4 fruit fly cellular contexts compared by ENCODE assay signal in genomic region chr2L:865851-866250, dm6.
TF ChIP-seq lines count a peak whose summit lies in the region.

No protein-coding gene starts in this region.

TF ChIP-seq in whole organism, adult, 20 proteins besides CTCF, POLR2A, EP300 and RAD21 (continued from another document):
- TF ChIP-seq ovo (GFP tag; optimal IDR thresholded peaks at IDR 0.05; lab: Kevin White, UChicago) (peak; percentile 93), tj (GFP tag; optimal IDR thresholded peaks at IDR 0.05; lab: Kevin White, UChicago) (peak; percentile 86)
TF ChIP-seq in whole organism, adult: peak in this region for 18.

TF ChIP-seq in whole organism, embryonic, 481 proteins besides CTCF, POLR2A, EP300 and RAD21 (continued from another document and continues in another):
- TF ChIP-seq CG18011 (GFP tag; optimal IDR thresholded peaks at IDR 0.05; lab: Kevin White, UChicago) (peak; percentile 71), z (GFP tag; IDR thresholded peaks at IDR 0.05; lab: Robert Waterston, UW) (peak; percentile 71; the same call in 2 of the 3 replicates), Hr51 (GFP tag; optimal IDR thresholded peaks at IDR 0.05; lab: Kevin White, UChicago) (peak; percentile 94 to 97), Bgb (GFP tag; IDR thresholded peaks at IDR 0.05; lab: Robert Waterston, UW; ENCODE audit: partially characterized antibody) (no peak), Spps (tag; optimal IDR thresholded peaks at IDR 0.05; lab: Kevin White, UChicago) (peak; percentile 92), mld (GFP tag; IDR thresholded peaks at IDR 0.05; lab: Robert Waterston, UW; ENCODE audit: partially characterized antibody) (no peak), GATAe (GFP tag; conservative IDR thresholded peaks at IDR 0.05; lab: Robert Waterston, UW) (peak; percentile 56), CG3163 (GFP tag; optimal IDR thresholded peaks at IDR 0.05; lab: Kevin White, UChicago) (peak; percentile 70), caup (GFP tag; optimal IDR thresholded peaks at IDR 0.05; lab: Kevin White, UChicago; ENCODE audit: severe bottlenecking) (peak; percentile 95), croc (GFP tag; conservative IDR thresholded peaks at IDR 0.05; lab: Robert Waterston, UW) (peak; percentile 88), mirr (GFP tag; optimal IDR thresholded peaks at IDR 0.05; lab: Kevin White, UChicago) (peak; percentile 77), CG16863 (GFP tag; optimal IDR thresholded peaks at IDR 0.05; lab: Kevin White, UChicago) (peak; percentile 96), tx (GFP tag; optimal IDR thresholded peaks at IDR 0.05; lab: Kevin White, UChicago) (peak; percentile 93), az2 (GFP tag; optimal IDR thresholded peaks at IDR 0.05; lab: Kevin White, UChicago) (peak; percentile 96), Drgx (GFP tag; IDR thresholded peaks at IDR 0.05; lab: Robert Waterston, UW) (peak; percentile 98), CG10321 (GFP tag; IDR thresholded peaks at IDR 0.05; lab: Robert Waterston, UW) (peak; percentile 79), chn (GFP tag; optimal IDR thresholded peaks at IDR 0.05; lab: Kevin White, UChicago) (peak; percentile 97), CG7963 (GFP tag; IDR thresholded peaks at IDR 0.05; lab: Robert Waterston, UW; ENCODE audit: partially characterized antibody) (no peak), Hr3 (GFP tag; optimal IDR thresholded peaks at IDR 0.05; lab: Kevin White, UChicago) (peak; percentile 95), CG4282 (GFP tag; optimal IDR thresholded peaks at IDR 0.05; lab: Kevin White, UChicago) (peak; percentile 81), ci (GFP tag; IDR thresholded peaks at IDR 0.05; lab: Robert Waterston, UW) (peak; percentile 98), CG6272 (GFP tag; IDR thresholded peaks at IDR 0.05; lab: Robert Waterston, UW) (peak; percentile 92), CG10543 (GFP tag; optimal IDR thresholded peaks at IDR 0.05; lab: Kevin White, UChicago) (peak; percentile 85), sens (GFP tag; lab: Kevin White, UChicago) (peak; percentile 99), E2f2 (GFP tag; IDR thresholded peaks at IDR 0.05; lab: Robert Waterston, UW) (peak; percentile 75), CG16779 (GFP tag; IDR thresholded peaks at IDR 0.05; lab: Robert Waterston, UW) (peak; percentile 95), CG13424 (tag; optimal IDR thresholded peaks at IDR 0.05; lab: Kevin White, UChicago) (peak; percentile 96), CG2120 (GFP tag; optimal IDR thresholded peaks at IDR 0.05; lab: Kevin White, UChicago) (peak; percentile 97), Bteb2 (GFP tag; optimal IDR thresholded peaks at IDR 0.05; lab: Kevin White, UChicago) (peak; percentile 94), hkb (optimal IDR thresholded peaks at IDR 0.05; lab: Kevin White, UChicago) (peak; percentile 7), hkb (GFP tag; IDR thresholded peaks at IDR 0.05; lab: Robert Waterston, UW) (peak; percentile 97), ems (GFP tag; optimal IDR thresholded peaks at IDR 0.05; lab: Kevin White, UChicago) (peak; percentile 91), CG14050 (GFP tag; IDR thresholded peaks at IDR 0.05; lab: Robert Waterston, UW) (peak; percentile 96), ac (GFP tag; optimal IDR thresholded peaks at IDR 0.05; lab: Kevin White, UChicago) (peak; percentile 84), CG3838 (GFP tag; optimal IDR thresholded peaks at IDR 0.05; lab: Kevin White, UChicago) (peak; percentile 88), CG18619 (GFP tag; optimal IDR thresholded peaks at IDR 0.05; lab: Kevin White, UChicago) (peak; percentile 96), oc (tag; optimal IDR thresholded peaks at IDR 0.05; lab: Kevin White, UChicago) (peak; percentile 97), Hey (tag; optimal IDR thresholded peaks at IDR 0.05; lab: Kevin White, UChicago) (peak; percentile 78), tgo (GFP tag; IDR thresholded peaks at IDR 0.05; lab: Robert Waterston, UW) (peak; percentile 96), jigr1 (GFP tag; IDR thresholded peaks at IDR 0.05; lab: Robert Waterston, UW) (peak; percentile 89), CG7786 (GFP tag; optimal IDR thresholded peaks at IDR 0.05; lab: Kevin White, UChicago) (peak; percentile 94), tap (tag; optimal IDR thresholded peaks at IDR 0.05; lab: Kevin White, UChicago) (peak; percentile 97)

TF ChIP-seq in whole organism, prepupa, 60 proteins besides CTCF, POLR2A, EP300 and RAD21 (continued from another document):
- TF ChIP-seq Hr39 (GFP tag; optimal IDR thresholded peaks at IDR 0.05; lab: Kevin White, UChicago) (peak; percentile 97), Blimp-1 (GFP tag; optimal IDR thresholded peaks at IDR 0.05; lab: Kevin White, UChicago) (peak; percentile 90), Met (GFP tag; optimal IDR thresholded peaks at IDR 0.05; lab: Kevin White, UChicago) (peak; percentile 98), topi (GFP tag; optimal IDR thresholded peaks at IDR 0.05; lab: Kevin White, UChicago) (peak; percentile 97), CG6854 (GFP tag; optimal IDR thresholded peaks at IDR 0.05; lab: Kevin White, UChicago) (peak; percentile 88), CG3032 (tag; optimal IDR thresholded peaks at IDR 0.05; lab: Kevin White, UChicago) (peak; percentile 95), dac (GFP tag; optimal IDR thresholded peaks at IDR 0.05; lab: Kevin White, UChicago) (peak; percentile 89), achi (GFP tag; optimal IDR thresholded peaks at IDR 0.05; lab: Kevin White, UChicago) (peak; percentile 97), Eip75B (GFP tag; optimal IDR thresholded peaks at IDR 0.05; lab: Kevin White, UChicago) (peak; percentile 98), Smox (GFP tag; optimal IDR thresholded peaks at IDR 0.05; lab: Kevin White, UChicago) (peak; percentile 96), CG8632 (GFP tag; optimal IDR thresholded peaks at IDR 0.05; lab: Kevin White, UChicago) (peak; percentile 96), Sox14 (GFP tag; optimal IDR thresholded peaks at IDR 0.05; lab: Kevin White, UChicago) (peak; percentile 97), vri (GFP tag; optimal IDR thresholded peaks at IDR 0.05; lab: Kevin White, UChicago) (peak; percentile 97), CG10669 (GFP tag; optimal IDR thresholded peaks at IDR 0.05; lab: Kevin White, UChicago) (peak; percentile 93), spab (GFP tag; optimal IDR thresholded peaks at IDR 0.05; lab: Kevin White, UChicago) (peak; percentile 93), CG6276 (GFP tag; optimal IDR thresholded peaks at IDR 0.05; lab: Kevin White, UChicago) (peak; percentile 95), lz (GFP tag; optimal IDR thresholded peaks at IDR 0.05; lab: Kevin White, UChicago) (peak; percentile 98), Sox102F (GFP tag; optimal IDR thresholded peaks at IDR 0.05; lab: Kevin White, UChicago) (peak; percentile 96), Hr4 (GFP tag; optimal IDR thresholded peaks at IDR 0.05; lab: Kevin White, UChicago) (peak; percentile 98), CG34406 (GFP tag; optimal IDR thresholded peaks at IDR 0.05; lab: Kevin White, UChicago) (peak; percentile 97), Ets96B (tag; optimal IDR thresholded peaks at IDR 0.05; lab: Kevin White, UChicago) (peak; percentile 93), CG11902 (GFP tag; optimal IDR thresholded peaks at IDR 0.05; lab: Kevin White, UChicago) (peak; percentile 97), CG3919 (GFP tag; optimal IDR thresholded peaks at IDR 0.05; lab: Kevin White, UChicago) (peak; percentile 99), Eip78C (GFP tag; lab: Kevin White, UChicago) (peak; percentile 99), CG9139 (GFP tag; optimal IDR thresholded peaks at IDR 0.05; lab: Kevin White, UChicago) (peak; percentile 88), CG11294 (GFP tag; IDR thresholded peaks at IDR 0.05; lab: Robert Waterston, UW) (peak; percentile 94), Sox15 (GFP tag; optimal IDR thresholded peaks at IDR 0.05; lab: Kevin White, UChicago) (peak; percentile 97), Gug (GFP tag; IDR thresholded peaks at IDR 0.05; lab: Robert Waterston, UW) (peak; percentile 94), Hr38 (GFP tag; optimal IDR thresholded peaks at IDR 0.05; lab: Kevin White, UChicago) (peak; percentile 72), Lpt (GFP tag; optimal IDR thresholded peaks at IDR 0.05; lab: Kevin White, UChicago) (peak; percentile 95), svp (GFP tag; lab: Kevin White, UChicago) (peak; percentile 100), OdsH (GFP tag; optimal IDR thresholded peaks at IDR 0.05; lab: Kevin White, UChicago) (peak; percentile 97), CG6792 (GFP tag; optimal IDR thresholded peaks at IDR 0.05; lab: Kevin White, UChicago) (peak; percentile 98), acj6 (GFP tag; optimal IDR thresholded peaks at IDR 0.05; lab: Kevin White, UChicago) (peak; percentile 98), esn (GFP tag; optimal IDR thresholded peaks at IDR 0.05; lab: Kevin White, UChicago) (peak; percentile 98), Ets21C (GFP tag; optimal IDR thresholded peaks at IDR 0.05; lab: Kevin White, UChicago) (peak; percentile 94), CG15336 (GFP tag; IDR thresholded peaks at IDR 0.05; lab: Robert Waterston, UW) (peak; percentile 98), CG7368 (GFP tag; optimal IDR thresholded peaks at IDR 0.05; lab: Kevin White, UChicago) (peak; percentile 94), CG6163 (GFP tag; IDR thresholded peaks at IDR 0.05; lab: Robert Waterston, UW) (peak; percentile 99), CG8319 (GFP tag; optimal IDR thresholded peaks at IDR 0.05; lab: Kevin White, UChicago) (peak; percentile 97), CG10631 (GFP tag; optimal IDR thresholded peaks at IDR 0.05; lab: Kevin White, UChicago) (peak; percentile 97)

TF ChIP-seq in whole organism, wandering third instar larva, 38 proteins besides CTCF, POLR2A, EP300 and RAD21 (continued from another document):
- TF ChIP-seq dl (GFP tag; optimal IDR thresholded peaks at IDR 0.05; lab: Kevin White, UChicago; ENCODE audit: insufficient read depth in 1 of 2, partially characterized antibody in 2 of 2): no peak
- peak; percentile 88 for TF ChIP-seq Mio (GFP tag; optimal IDR thresholded peaks at IDR 0.05; lab: Kevin White, UChicago)
- TF ChIP-seq foxo (GFP tag; optimal IDR thresholded peaks at IDR 0.05; lab: Kevin White, UChicago): peak; percentile 96 to 99
- TF ChIP-seq GATAd (GFP tag; optimal IDR thresholded peaks at IDR 0.05; lab: Kevin White, UChicago): peak; percentile 92
- TF ChIP-seq Vsx2 (GFP tag; optimal IDR thresholded peaks at IDR 0.05; lab: Kevin White, UChicago; ENCODE audit: partially characterized antibody): no peak
- no peak for TF ChIP-seq usp (GFP tag; optimal IDR thresholded peaks at IDR 0.05; lab: Kevin White, UChicago)
- TF ChIP-seq lola (GFP tag; optimal IDR thresholded peaks at IDR 0.05; lab: Kevin White, UChicago): no peak
- TF ChIP-seq woc (GFP tag; optimal IDR thresholded peaks at IDR 0.05; lab: Kevin White, UChicago): peak; percentile 95
- no peak for TF ChIP-seq tai (GFP tag; optimal IDR thresholded peaks at IDR 0.05; lab: Kevin White, UChicago)
- peak; percentile 94 for TF ChIP-seq CrebA (GFP tag; optimal IDR thresholded peaks at IDR 0.05; lab: Kevin White, UChicago; ENCODE audit: borderline replicate concordance)
- TF ChIP-seq pan (optimal IDR thresholded peaks at IDR 0.05; lab: Kevin White, UChicago): no peak
- TF ChIP-seq CG32264 (GFP tag; optimal IDR thresholded peaks at IDR 0.05; lab: Kevin White, UChicago): peak; percentile 97
- TF ChIP-seq fru (GFP tag; optimal IDR thresholded peaks at IDR 0.05; lab: Kevin White, UChicago): peak; percentile 99
- TF ChIP-seq Sp1 (GFP tag; optimal IDR thresholded peaks at IDR 0.05; lab: Kevin White, UChicago): peak; percentile 97
- peak; percentile 92 for TF ChIP-seq dsf (GFP tag; optimal IDR thresholded peaks at IDR 0.05; lab: Kevin White, UChicago; ENCODE audit: borderline replicate concordance)
- TF ChIP-seq h (GFP tag; optimal IDR thresholded peaks at IDR 0.05; lab: Kevin White, UChicago): peak; percentile 99
